Worm (Caenorhabditis elegans) whole organism, L4 larva: ENCODE data around the gene T13A10.2.

Experiments used
- F10B5.3 ChIP-seq: sonication (generic microtip); optimal IDR thresholded peaks from 2 replicates; lab custom pipeline; 2016; ENCODE audit warnings: mild to moderate bottlenecking, missing genetic modification characterization, missing compliant biosample characterization
- F26F4.8 ChIP-seq: fragments of 200-800 bp; sonication (Bioruptor generic); conservative IDR thresholded peaks from 2 replicates; pipeline ENCODE4 v1.3.6; 2022; ENCODE audit warnings: missing genetic modification characterization, missing compliant biosample characterization
- F37D6.2 ChIP-seq: sonication (generic microtip); optimal IDR thresholded peaks from 2 replicates; lab custom pipeline; 2016; ENCODE audit warnings: mild to moderate bottlenecking, missing genetic modification characterization, missing compliant biosample characterization
- Y105C5A.15 ChIP-seq: fragments of 200-800 bp; sonication (Bioruptor generic); IDR thresholded peaks from 2 replicates; pipeline ENCODE4 v1.3.6; 2022; ENCODE audit warnings: missing genetic modification characterization, missing compliant biosample characterization
- ZK546.5 ChIP-seq, 2 experiments: sonication (generic microtip); optimal IDR thresholded peaks; 2 replicates each; lab custom pipeline; 2017; ENCODE audit warnings: missing biosample characterization in 2 of 2, missing genetic modification characterization in 2 of 2
- ceh-20 ChIP-seq: fragments of 200-800 bp; sonication (Bioruptor generic); IDR thresholded peaks from 2 replicates; pipeline ENCODE4 v1.3.6; 2022; ENCODE audit warnings: missing genetic modification reagents, missing genetic modification characterization, missing compliant biosample characterization
- ceh-44 ChIP-seq: fragments of 200-800 bp; sonication (Bioruptor generic); IDR thresholded peaks from 2 replicates; pipeline ENCODE4 v1.3.6; 2022; ENCODE audit warnings: missing genetic modification reagents, missing genetic modification characterization, missing compliant biosample characterization
- ctbp-1 ChIP-seq: fragments of 200-800 bp; sonication (Bioruptor generic); IDR thresholded peaks from 2 replicates; pipeline ENCODE4 v1.3.6; 2022; ENCODE audit warnings: missing genetic modification reagents, missing genetic modification characterization, missing compliant biosample characterization
- daf-16 ChIP-seq, 3 experiments: sonication (generic microtip); optimal IDR thresholded peaks; 2 replicates each; lab custom pipeline; 2016 to 2017; ENCODE audit warnings: missing genetic modification characterization in 3 of 3, missing genetic modification reagents in 3 of 3, mild to moderate bottlenecking in 2 of 3, missing compliant biosample characterization in 2 of 3, missing biosample characterization in 1 of 3, moderate library complexity in 1 of 3
- daf-19 ChIP-seq: fragments of 200-800 bp; sonication (Bioruptor generic); conservative IDR thresholded peaks from 2 replicates; pipeline ENCODE4 v1.3.6; 2022; ENCODE audit warnings: missing genetic modification characterization, missing compliant biosample characterization
- dmd-8 ChIP-seq: fragments of 200-800 bp; sonication (Bioruptor generic); IDR thresholded peaks from 2 replicates; pipeline ENCODE4 v1.3.6; 2022; ENCODE audit warnings: missing genetic modification characterization, missing compliant biosample characterization
- dve-1 ChIP-seq: sonication (generic microtip); optimal IDR thresholded peaks from 2 replicates; lab custom pipeline; 2017; ENCODE audit warnings: antibody characterized with exemption, mild to moderate bottlenecking, missing genetic modification characterization, missing compliant biosample characterization; ENCODE audit not compliant: insufficient read depth
- egl-43 ChIP-seq: fragments of 200-800 bp; sonication (Bioruptor generic); IDR thresholded peaks from 2 replicates; pipeline ENCODE4 v1.3.6; 2022; ENCODE audit warnings: missing genetic modification reagents, missing genetic modification characterization, missing compliant biosample characterization
- fkh-10 ChIP-seq: fragments of 150-350 bp; optimal IDR thresholded peaks from 2 replicates; lab custom pipeline; 2014; ENCODE audit warnings: missing biosample characterization, missing genetic modification reagents, missing genetic modification characterization
- gei-8 ChIP-seq: fragments of 200-800 bp; sonication (Bioruptor generic); optimal IDR thresholded peaks from 2 replicates; lab custom pipeline; 2018; ENCODE audit warnings: mild to moderate bottlenecking, missing genetic modification characterization, missing compliant biosample characterization
- lim-7 ChIP-seq: fragments of 200-800 bp; sonication (Bioruptor generic); IDR thresholded peaks from 2 replicates; pipeline ENCODE4 v1.3.6; 2022; ENCODE audit warnings: missing genetic modification characterization, missing compliant biosample characterization
- lir-3 ChIP-seq: sonication (generic microtip); optimal IDR thresholded peaks from 2 replicates; lab custom pipeline; 2016; ENCODE audit warnings: mild to moderate bottlenecking, missing genetic modification characterization, missing compliant biosample characterization
- madf-9 ChIP-seq: fragments of 200-800 bp; sonication (Bioruptor generic); conservative IDR thresholded peaks from 2 replicates; pipeline ENCODE4 v1.3.6; 2022; ENCODE audit warnings: missing genetic modification reagents, missing genetic modification characterization, missing compliant biosample characterization
- mxl-2 ChIP-seq: fragments of 200-800 bp; sonication (Bioruptor generic); conservative IDR thresholded peaks from 2 replicates; pipeline ENCODE4 v1.3.6; 2022; ENCODE audit warnings: missing genetic modification reagents, missing genetic modification characterization, missing compliant biosample characterization
- mxl-3 ChIP-seq: fragments of 200-800 bp; sonication (Bioruptor generic); optimal IDR thresholded peaks from 2 replicates; lab custom pipeline; 2018; ENCODE audit warnings: mild to moderate bottlenecking, missing genetic modification characterization, missing compliant biosample characterization
- nhr-10 ChIP-seq: fragments of 150-350 bp; optimal IDR thresholded peaks from 2 replicates; lab custom pipeline; 2014; ENCODE audit warnings: missing biosample characterization, missing genetic modification characterization
- nhr-28 ChIP-seq: fragments of 150-350 bp; optimal IDR thresholded peaks from 2 replicates; lab custom pipeline; 2014; ENCODE audit warnings: missing biosample characterization, missing genetic modification characterization
- nhr-48 ChIP-seq: sonication (generic microtip); optimal IDR thresholded peaks from 2 replicates; lab custom pipeline; 2016; ENCODE audit warnings: mild to moderate bottlenecking, missing genetic modification characterization, missing compliant biosample characterization
- nhr-76 ChIP-seq: fragments of 150-350 bp; optimal IDR thresholded peaks from 2 replicates; lab custom pipeline; 2014; ENCODE audit warnings: missing biosample characterization, missing genetic modification characterization
- pha-4 ChIP-seq, 2 experiments: fragments of 150-350 bp in 1 of 2; fragments of 200-800 bp in 1 of 2; sonication (Bioruptor generic) in 1 of 2; IDR thresholded peaks in 1 of 2; optimal IDR thresholded peaks in 1 of 2; 2 replicates each; pipeline versions ENCODE4 v1.3.6 to Lab custom; 2014 to 2022; ENCODE audit warnings: missing genetic modification characterization in 2 of 2, missing genetic modification reagents in 2 of 2, missing biosample characterization in 1 of 2, missing compliant biosample characterization in 1 of 2
- sdz-12 ChIP-seq: fragments of 200-800 bp; sonication (Bioruptor generic); optimal IDR thresholded peaks from 2 replicates; lab custom pipeline; 2018; ENCODE audit warnings: mild to moderate bottlenecking, missing genetic modification characterization, missing compliant biosample characterization
- snpc-1.2 ChIP-seq: fragments of 200-800 bp; sonication (Bioruptor generic); IDR thresholded peaks from 2 replicates; pipeline ENCODE4 v1.3.6; 2022; ENCODE audit warnings: missing genetic modification reagents, missing genetic modification characterization, missing compliant biosample characterization
- spr-1 ChIP-seq: sonication (generic microtip); optimal IDR thresholded peaks from 2 replicates; lab custom pipeline; 2016; ENCODE audit warnings: mild to moderate bottlenecking, missing genetic modification characterization, missing compliant biosample characterization
- tra-1 ChIP-seq: fragments of 200-800 bp; sonication (Bioruptor generic); IDR thresholded peaks from 2 replicates; pipeline ENCODE4 v1.3.6; 2022; ENCODE audit warnings: missing genetic modification reagents, missing genetic modification characterization, missing compliant biosample characterization
- unc-130 ChIP-seq: sonication (generic microtip); optimal IDR thresholded peaks from 2 replicates; lab custom pipeline; 2016; ENCODE audit warnings: missing genetic modification reagents, missing genetic modification characterization, missing compliant biosample characterization
- unc-39 ChIP-seq: sonication (generic microtip); optimal IDR thresholded peaks from 2 replicates; lab custom pipeline; 2017; ENCODE audit warnings: missing biosample characterization, missing genetic modification characterization
- unc-62 ChIP-seq, 3 experiments: fragments of 150-350 bp in 1 of 3; sonication (generic microtip); optimal IDR thresholded peaks in 2 of 3; peaks in 1 of 3; 1 replicate in 1 of 3; 2 replicates in 2 of 3; lab custom pipeline; 2014 to 2017; ENCODE audit warnings: missing biosample characterization in 3 of 3, missing genetic modification characterization in 3 of 3, missing genetic modification reagents in 3 of 3, missing genotype in 1 of 3
- zfp-3 ChIP-seq: fragments of 200-800 bp; sonication (Bioruptor generic); conservative IDR thresholded peaks from 2 replicates; pipeline ENCODE4 v1.3.6; 2022; ENCODE audit warnings: missing genetic modification reagents, missing genetic modification characterization, missing compliant biosample characterization
- zip-11 ChIP-seq: fragments of 200-800 bp; sonication (Bioruptor generic); IDR thresholded peaks from 2 replicates; pipeline ENCODE4 v1.3.6; 2022; ENCODE audit warnings: missing genetic modification characterization, missing compliant biosample characterization

The T13A10.2 gene

DNA sequence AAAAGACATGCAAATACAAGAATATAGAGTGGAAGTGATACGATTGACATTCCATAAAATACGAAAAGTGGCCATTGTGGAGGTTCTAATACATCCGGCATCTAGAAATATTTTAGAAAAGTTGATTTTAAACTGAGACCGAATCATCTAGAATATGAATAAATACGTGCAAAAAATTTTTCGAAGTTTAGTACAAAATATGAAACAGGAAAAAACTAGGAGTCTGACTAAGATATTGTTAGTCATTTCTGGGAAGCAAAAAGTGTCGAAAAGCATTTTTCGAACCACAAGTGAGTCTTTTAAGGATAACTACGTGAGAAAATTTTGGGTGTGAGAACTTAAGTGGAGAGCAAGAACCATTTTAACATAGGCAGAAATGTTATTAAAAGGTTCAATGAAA is 29.0 kb downstream of the T13A10.2 start, which contains the start of gene srv-32:
Gene srv-32, minus strand, starts transcription at position 101 of the 400 bp plus-strand sequence.
- TF ChIP-seq ceh-44 (GFP tag; lab: Robert Waterston, UW) (no peak), nhr-76 (tag; lab: Kevin White, UChicago) (no peak), spr-1 (tag; lab: Kevin White, UChicago) (no peak), F10B5.3 (tag; lab: Kevin White, UChicago) (no peak), daf-16 (GFP tag; optimal IDR thresholded peaks at IDR 0.05; lab: Kevin White, UChicago) (no peak), daf-16 (tag; optimal IDR thresholded peaks at IDR 0.05; lab: Kevin White, UChicago) (no peak), zip-11 (GFP tag; lab: Robert Waterston, UW) (no peak), tra-1 (GFP tag; lab: Robert Waterston, UW) (no peak), gei-8 (GFP tag; lab: Kevin White, UChicago) (no peak)

DNA sequence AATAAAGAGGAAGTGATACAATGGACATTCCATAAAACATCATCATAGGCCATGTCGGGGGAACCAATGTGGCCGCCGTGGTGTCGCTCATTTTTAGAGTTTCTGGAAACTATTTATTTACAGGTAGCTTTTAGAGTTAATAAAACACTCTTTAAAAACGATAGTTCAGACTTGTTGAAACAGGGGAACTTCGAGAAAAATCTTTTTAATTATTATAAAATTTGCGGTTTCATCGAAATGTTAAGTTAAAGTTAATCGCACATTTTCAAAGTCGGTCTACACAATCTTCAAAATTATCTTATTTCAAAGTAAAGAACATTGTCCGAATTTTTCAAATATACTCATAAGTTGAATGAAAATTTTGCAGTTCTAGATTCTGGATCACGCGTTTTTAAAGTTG is 31.2 kb downstream of the T13A10.2 start, which contains the start of gene ops-1:
Gene ops-1, minus strand, starts transcription at position 101 of the 400 bp plus-strand sequence.
- TF ChIP-seq egl-43 (GFP tag; lab: Robert Waterston, UW) = no peak

DNA sequence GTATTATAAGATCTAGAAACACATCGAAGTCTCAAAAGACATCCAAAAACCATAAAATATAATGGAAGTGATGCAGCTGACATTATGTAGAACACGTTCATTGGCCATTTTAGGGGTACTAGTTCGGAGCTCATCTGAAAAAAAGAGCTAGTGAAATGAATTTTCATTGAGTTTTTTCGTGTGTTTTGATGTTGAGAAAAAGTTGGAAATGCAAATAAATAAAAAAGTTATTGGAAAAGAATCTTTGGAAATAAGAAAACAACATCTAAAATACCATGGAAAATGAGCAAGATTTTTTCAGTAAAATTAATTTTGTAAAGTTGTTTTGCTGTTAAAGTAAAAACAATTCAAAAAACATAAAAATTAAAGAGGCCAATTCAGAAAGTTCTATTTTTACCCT is 37.6 kb downstream of the T13A10.2 start, which contains the start of gene srv-24:
Gene srv-24, minus strand, starts transcription at position 101 of the 400 bp plus-strand sequence.
- no peak for TF ChIP-seq fkh-10 (GFP tag; lab: Kevin White, UChicago)
- no peak for TF ChIP-seq lim-7 (GFP tag; lab: Robert Waterston, UW)

DNA sequence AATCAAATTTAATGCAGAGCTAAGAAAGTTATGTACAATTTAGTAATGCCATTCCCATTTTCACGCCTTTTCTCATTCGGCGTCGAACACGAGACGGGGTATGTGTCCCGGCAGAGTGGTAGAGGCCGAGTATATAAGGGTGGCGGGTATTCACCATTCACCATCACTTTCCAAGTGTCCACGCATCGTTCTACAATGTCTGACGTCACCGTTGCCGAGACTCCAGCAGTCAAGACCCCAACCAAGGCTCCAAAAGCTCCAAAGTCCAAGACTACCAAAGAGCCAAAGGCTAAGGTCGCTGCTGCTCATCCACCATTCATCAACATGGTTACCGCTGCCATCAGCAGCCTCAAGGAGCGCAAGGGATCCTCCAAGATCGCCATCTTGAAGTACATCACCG is 41.0 kb downstream of the T13A10.2 start, which contains the start of gene hil-2:
Gene hil-2, plus strand, starts transcription at position 160 of the 400 bp plus-strand sequence.
- TF ChIP-seq unc-62 (GFP tag; optimal IDR thresholded peaks at IDR 0.05 in 1 of 2; lab: Kevin White, UChicago) (peak in 1 of 2 experiments; percentile 66), unc-62 (tag; optimal IDR thresholded peaks at IDR 0.05; lab: Kevin White, UChicago) (no peak), dve-1 (tag; lab: Kevin White, UChicago) (peak; percentile 4), snpc-1.2 (0 out of 2 replicates have a peak, but pooled peaks have one; percentile 27), spr-1 (tag; lab: Kevin White, UChicago) (no peak)

DNA sequence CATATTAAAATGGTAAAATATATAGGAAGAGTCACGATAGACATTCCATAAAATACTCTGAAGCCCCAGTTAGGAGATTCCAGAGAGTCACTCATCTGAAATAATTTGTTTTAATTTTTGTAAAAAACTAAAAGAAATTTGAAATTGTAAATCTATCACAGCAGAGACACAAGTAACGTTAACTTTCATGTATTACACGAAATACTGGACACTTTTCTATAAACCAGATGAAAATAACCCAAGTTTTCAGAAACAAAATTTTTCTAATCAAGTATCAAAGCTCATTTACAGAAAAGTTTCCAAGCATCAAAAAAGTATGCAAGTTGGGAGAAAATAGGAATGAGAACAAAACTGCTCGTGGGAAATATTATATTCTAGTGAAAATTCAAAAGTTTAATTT is 45.2 kb downstream of the T13A10.2 start, which contains the start of gene srv-27:
Gene srv-27, minus strand, starts transcription at position 101 of the 400 bp plus-strand sequence.
- TF ChIP-seq nhr-10 (tag; lab: Kevin White, UChicago) (no peak), Y105C5A.15 (no peak), F26F4.8 (GFP tag; lab: Robert Waterston, UW) (no peak), nhr-48 (tag; lab: Kevin White, UChicago) (no peak), unc-62 (GFP tag; optimal IDR thresholded peaks at IDR 0.05 in 1 of 2; lab: Kevin White, UChicago) (no peak), unc-62 (tag; optimal IDR thresholded peaks at IDR 0.05; lab: Kevin White, UChicago) (no peak), lim-7 (GFP tag; lab: Robert Waterston, UW) (no peak), nhr-28 (no peak), ctbp-1 (GFP tag; lab: Robert Waterston, UW) (no peak), F37D6.2 (no peak), mxl-3 (no peak), mxl-2 (no peak), ceh-20 (GFP tag; lab: Robert Waterston, UW) (no peak), daf-19 (GFP tag; lab: Robert Waterston, UW) (no peak), ZK546.5 (tag; optimal IDR thresholded peaks at IDR 0.05; lab: Kevin White, UChicago) (no peak), lir-3 (tag; lab: Kevin White, UChicago) (no peak), egl-43 (GFP tag; lab: Robert Waterston, UW) (no peak), madf-9 (no peak), unc-130 (GFP tag; lab: Kevin White, UChicago) (no peak)

DNA sequence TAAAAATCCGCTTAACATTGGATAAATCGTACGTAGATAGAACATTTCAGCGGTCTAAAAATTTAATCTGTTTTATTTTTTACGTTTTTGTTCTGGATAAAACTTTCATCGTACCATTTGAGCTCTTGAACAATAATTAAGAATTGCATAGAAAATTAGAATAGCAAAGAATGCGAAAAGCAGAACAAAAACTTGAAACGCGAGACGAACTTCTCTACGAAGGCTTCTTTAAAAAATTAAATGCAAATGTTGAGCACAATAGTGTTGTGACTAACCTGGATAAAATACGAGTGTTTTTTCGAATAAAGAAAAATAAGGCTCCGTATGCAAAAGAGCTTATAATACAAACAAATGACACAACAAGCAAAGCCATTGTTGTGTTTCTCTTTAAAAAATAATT is 46.4 kb downstream of the T13A10.2 start:
- TF ChIP-seq sdz-12 (GFP tag; lab: Kevin White, UChicago) (no peak), unc-62 (GFP tag; optimal IDR thresholded peaks at IDR 0.05 in 1 of 2; lab: Kevin White, UChicago) (peak in 1 of 2 experiments; percentile 96), unc-62 (tag; optimal IDR thresholded peaks at IDR 0.05; lab: Kevin White, UChicago) (no peak), unc-39 (tag; lab: Kevin White, UChicago) (no peak), zfp-3 (no peak), pha-4 (GFP tag; IDR thresholded peaks at IDR 0.05; lab: Robert Waterston, UW) (no peak), pha-4 (tag; optimal IDR thresholded peaks at IDR 0.05; lab: Kevin White, UChicago) (no peak), dmd-8 (GFP tag; lab: Robert Waterston, UW) (no peak)
